Worm (Caenorhabditis elegans) whole organism, late embryonic: ENCODE data around the gene txt-1.

Experiments
- ceh-18 ChIP-seq: sonication (generic microtip); optimal IDR thresholded peaks from 2 replicates; lab custom pipeline; 2016; ENCODE audit warnings: missing genetic modification characterization, missing compliant biosample characterization
- hlh-30 ChIP-seq: sonication (generic microtip); optimal IDR thresholded peaks from 2 replicates; lab custom pipeline; 2017; ENCODE audit warnings: antibody characterized with exemption, missing genetic modification characterization, missing compliant biosample characterization; ENCODE audit not compliant: insufficient read depth
- madf-2 ChIP-seq: sonication (generic microtip); optimal IDR thresholded peaks from 2 replicates; lab custom pipeline; 2017; ENCODE audit warnings: missing genetic modification characterization, missing compliant biosample characterization
- nfya-1 ChIP-seq: sonication (generic microtip); optimal IDR thresholded peaks from 2 replicates; lab custom pipeline; 2017; ENCODE audit warnings: missing genetic modification characterization, mild to moderate bottlenecking, missing compliant biosample characterization, antibody characterized with exemption, moderate library complexity
- nhr-11 ChIP-seq: fragments of 150-350 bp; optimal IDR thresholded peaks from 2 replicates; lab custom pipeline; 2014; ENCODE audit warnings: missing biosample characterization, missing genetic modification characterization
- pag-3 ChIP-seq: sonication (generic microtip); optimal IDR thresholded peaks from 2 replicates; lab custom pipeline; 2016; ENCODE audit warnings: missing compliant biosample characterization, missing genetic modification characterization, borderline replicate concordance
- pha-4 ChIP-seq: fragments of 150-350 bp; optimal IDR thresholded peaks from 2 replicates; lab custom pipeline; 2018; ENCODE audit warnings: missing biosample characterization, missing genetic modification reagents, missing genetic modification characterization
- pqm-1 ChIP-seq: sonication (generic microtip); optimal IDR thresholded peaks from 2 replicates; lab custom pipeline; 2016; ENCODE audit warnings: missing genetic modification characterization, missing compliant biosample characterization

- TF ChIP-seq pag-3 (tag; lab: Kevin White, UChicago) (no peak), hlh-30 (tag; lab: Kevin White, UChicago) (no peak), madf-2 (tag; lab: Kevin White, UChicago) (no peak), pqm-1 (tag; lab: Kevin White, UChicago) (no peak), pha-4 (tag; lab: Kevin White, UChicago) (no peak), nfya-1 (tag; lab: Kevin White, UChicago) (no peak), nhr-11 (no peak), ceh-18 (no peak)
These were observed 46.3 kb downstream of the txt-1 start, which contains the start of gene T25D3.3 for ce11 chrII:152283-152682.
